Worm (Caenorhabditis elegans): ENCODE results near the gene Y82E9BL.12.

Gene Y82E9BL.12

DNA sequence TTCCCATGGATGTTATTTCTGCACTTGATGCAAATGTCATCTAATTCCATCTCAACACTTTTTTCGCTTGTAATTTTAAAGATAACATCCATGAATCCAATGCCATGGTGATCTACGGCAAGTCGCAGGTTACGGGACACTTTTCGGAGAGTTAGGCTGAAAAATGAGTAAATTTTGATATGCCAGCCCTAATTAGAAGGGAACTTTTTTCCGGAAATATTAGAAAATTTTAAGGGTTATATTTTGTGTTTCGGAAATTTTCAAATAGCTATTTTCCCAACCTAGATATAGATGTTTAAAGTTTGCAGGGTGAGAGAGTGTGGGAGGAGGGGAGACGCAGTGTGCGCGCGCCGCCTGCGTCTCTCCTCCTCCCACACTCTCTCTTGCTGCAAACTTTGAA is 1.7 kb upstream of the Y82E9BL.12 start:
- TF ChIP-seq unc-62 (GFP tag; optimal IDR thresholded peaks at IDR 0.05): no peak

DNA sequence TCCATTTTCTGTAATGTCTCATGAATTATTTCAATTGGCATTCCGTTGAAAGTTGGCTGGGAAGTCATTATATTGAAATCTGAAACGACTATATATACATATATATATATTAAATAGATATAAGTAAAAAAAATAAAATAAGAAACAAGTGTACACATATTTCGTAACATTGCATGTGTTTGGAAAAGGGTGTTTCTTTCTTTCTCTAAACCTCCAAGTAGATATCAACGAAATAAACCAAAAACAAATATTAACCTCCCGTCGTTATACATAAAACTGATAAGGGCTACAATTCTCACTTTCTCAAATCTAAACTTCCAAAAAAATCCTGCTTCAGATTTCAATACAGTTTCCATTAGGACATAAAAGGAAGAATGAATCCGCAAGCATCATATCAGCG is 778 bp upstream of the Y82E9BL.12 start, which contains the start of gene fbxa-79:
Gene fbxa-79 (minus strand): TSS at position 86 of the 400 bp plus-strand sequence.
- TF ChIP-seq unc-62 (GFP tag; optimal IDR thresholded peaks at IDR 0.05): no peak

DNA sequence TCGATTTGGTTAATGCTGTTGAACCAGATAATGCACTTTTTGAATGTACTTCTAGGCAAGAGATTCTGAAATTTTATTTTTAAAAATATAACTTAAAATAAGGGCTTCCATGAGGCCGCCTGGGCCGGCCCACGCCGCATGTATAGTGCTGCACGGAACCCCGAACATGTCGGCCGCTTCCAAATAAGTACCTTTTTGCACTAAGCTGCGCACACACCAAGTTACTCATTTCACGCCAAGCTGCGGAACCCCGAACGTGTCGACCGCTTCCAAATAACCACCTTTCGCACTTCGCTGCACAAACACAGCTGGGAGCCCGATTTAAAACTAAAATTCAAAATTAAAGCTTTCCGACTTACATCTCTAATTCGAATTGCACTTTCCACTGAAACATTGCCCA is 2.4 kb downstream of the Y82E9BL.12 start:
- no peak for TF ChIP-seq unc-62 (GFP tag; optimal IDR thresholded peaks at IDR 0.05)

DNA sequence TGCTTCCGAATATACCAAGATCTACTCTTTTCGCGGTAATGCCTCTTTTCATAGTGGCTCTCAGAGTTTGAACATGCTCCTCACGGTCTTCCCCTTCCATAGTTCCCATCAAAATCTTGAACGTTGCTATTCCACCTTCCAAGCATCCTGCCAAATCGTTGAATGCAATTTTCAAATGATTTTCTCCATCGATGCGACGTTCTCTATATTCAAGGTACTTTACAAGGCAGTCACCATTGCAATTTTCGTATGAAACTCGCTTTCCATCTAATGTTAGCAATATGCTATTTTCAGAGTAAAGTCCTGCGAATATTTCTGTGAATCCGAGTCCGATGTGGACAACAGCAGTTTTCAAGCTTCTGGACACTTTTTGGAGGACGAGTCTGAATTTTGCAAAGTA is 5.3 kb downstream of the Y82E9BL.12 start:
- no peak for TF ChIP-seq unc-62 (GFP tag; optimal IDR thresholded peaks at IDR 0.05)

DNA sequence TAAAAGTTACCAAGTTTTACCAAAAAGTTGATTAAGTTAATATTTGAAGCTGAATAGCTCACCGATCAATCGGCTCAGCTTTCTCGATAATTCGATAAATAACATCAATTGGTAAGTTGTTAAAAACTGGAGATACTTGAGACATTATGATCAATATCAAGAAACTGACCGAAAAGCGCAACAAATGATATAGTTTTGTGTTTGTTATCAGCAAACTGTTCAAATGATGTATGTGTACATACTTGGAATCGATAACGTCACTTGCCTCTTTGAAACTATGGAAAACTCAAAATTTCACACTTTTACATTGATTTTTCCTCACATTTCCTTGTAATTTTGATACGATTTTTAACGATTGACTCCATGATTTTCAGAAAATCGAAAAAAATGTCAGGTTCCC is 6.1 kb downstream of the Y82E9BL.12 start, which contains the start of the genes fbxa-80 and fbxa-19:
Gene fbxa-80 (minus strand): TSS at position 173 of the 400 bp plus-strand sequence.
Gene fbxa-19 (plus strand): TSS at position 364 of the 400 bp plus-strand sequence.
- TF ChIP-seq unc-62 (GFP tag; optimal IDR thresholded peaks at IDR 0.05): no peak

DNA sequence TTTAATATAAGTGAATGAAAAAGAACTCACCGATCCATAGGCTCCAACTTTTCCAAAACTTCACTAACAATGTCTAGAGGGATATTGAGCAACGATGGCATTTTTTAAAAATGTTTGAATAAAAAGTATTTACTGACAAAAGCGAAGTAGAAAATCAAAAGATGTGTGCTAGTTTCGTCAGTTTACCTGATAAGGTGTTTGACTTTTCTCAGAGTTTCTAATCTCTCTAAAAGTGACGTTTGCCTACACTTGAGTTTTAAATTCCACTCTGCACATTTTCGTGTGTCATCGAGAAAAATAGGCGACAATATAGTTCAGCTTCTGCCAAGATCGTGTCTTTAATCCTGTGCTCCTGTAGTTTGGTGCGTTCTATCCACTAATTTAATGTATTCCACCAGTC is 12.6 kb downstream of the Y82E9BL.12 start, which contains the start of gene fbxa-15:
Gene fbxa-15 (minus strand): TSS at position 101 of the 400 bp plus-strand sequence.
- TF ChIP-seq unc-62 (GFP tag; optimal IDR thresholded peaks at IDR 0.05): no peak

DNA sequence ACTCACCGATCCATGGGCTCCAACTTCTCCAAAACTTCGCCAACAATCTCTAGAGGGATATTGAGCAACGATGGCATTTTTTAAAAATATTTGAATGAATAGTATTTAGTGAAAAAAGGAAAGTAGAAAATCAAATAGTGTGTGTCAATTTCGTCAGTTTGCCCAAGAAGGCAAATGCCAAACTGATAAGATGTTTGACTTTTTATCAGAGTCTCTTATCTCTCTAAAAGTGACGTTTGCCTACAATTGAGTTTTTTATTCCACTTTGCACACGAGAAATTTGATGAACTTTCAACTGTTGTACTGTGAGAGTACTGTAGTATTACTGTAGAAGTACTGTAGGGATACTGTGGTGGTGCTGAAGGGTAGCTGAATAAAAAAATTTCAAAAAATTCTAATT is 14.6 kb downstream of the Y82E9BL.12 start:
- TF ChIP-seq unc-62 (GFP tag; optimal IDR thresholded peaks at IDR 0.05): no peak

DNA sequence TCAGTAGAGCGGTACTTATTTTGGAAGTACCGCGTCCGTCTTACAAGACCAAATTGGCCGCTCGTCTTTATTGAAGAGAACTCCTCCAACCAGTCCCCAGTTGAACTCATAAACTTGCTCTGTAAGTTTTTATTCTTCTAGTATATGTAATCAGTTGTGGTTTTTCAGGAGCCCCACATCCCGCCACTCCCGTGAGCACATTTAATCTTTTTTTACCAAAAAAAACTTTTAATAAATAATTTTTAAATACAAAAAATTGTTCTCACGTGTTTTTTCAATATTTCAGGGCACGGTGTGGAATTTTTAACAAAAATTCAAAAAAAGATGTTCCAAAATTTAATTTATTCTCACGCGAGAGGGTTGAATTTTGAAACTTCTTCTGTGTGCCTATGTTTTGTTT is 15.5 kb downstream of the Y82E9BL.12 start, which contains the start of gene fbxa-14:
Gene fbxa-14 (minus strand): TSS at position 101 of the 400 bp plus-strand sequence.
- TF ChIP-seq unc-62 (GFP tag; optimal IDR thresholded peaks at IDR 0.05): no peak

DNA sequence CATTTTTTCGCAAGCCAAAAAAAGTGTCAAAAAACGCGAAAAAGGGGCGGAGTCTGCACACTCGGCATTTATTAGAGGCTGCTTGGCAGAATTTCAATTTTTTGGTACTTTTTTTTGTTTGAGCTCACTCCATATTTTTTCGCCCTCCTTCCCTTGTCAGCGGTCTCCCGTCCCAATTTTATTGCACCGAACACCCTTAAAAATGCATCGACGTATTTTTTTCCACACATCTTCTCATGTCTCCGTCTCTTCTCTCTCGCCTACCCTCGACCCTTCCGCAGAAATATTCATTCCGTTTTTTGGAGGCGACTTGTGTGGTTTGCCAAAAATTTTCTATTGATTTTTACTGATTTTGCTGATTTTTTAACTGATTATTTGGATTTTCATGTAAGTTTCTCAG is 17.5 kb downstream of the Y82E9BL.12 start, which contains the start of gene Y82E9BL.18:
Gene Y82E9BL.18 (plus strand): TSS at position 301 of the 400 bp plus-strand sequence.
- TF ChIP-seq unc-62 (GFP tag; optimal IDR thresholded peaks at IDR 0.05): no peak

DNA sequence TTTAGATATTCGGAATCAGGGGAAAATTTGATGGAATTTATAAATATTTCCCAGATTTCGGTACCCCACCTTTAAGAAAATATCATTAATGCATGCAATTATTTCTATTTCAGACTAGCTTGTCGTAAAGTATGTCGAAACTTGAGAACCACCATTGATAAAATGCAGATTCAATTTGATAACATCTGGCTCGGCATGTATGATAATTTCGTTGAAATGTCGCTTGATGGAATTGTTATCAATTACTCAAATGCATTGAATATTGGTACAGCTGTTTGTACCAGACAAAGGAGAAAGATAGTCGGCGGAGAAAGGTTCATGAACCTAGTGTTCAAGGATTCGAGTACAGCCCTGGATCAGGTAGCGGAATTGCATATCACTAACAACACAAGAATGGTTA is 22.9 kb downstream of the Y82E9BL.12 start, which contains the start of gene Y82E9BL.19:
Gene Y82E9BL.19 (plus strand): TSS at position 123 of the 400 bp plus-strand sequence.
- no peak for TF ChIP-seq unc-62 (GFP tag; optimal IDR thresholded peaks at IDR 0.05)

DNA sequence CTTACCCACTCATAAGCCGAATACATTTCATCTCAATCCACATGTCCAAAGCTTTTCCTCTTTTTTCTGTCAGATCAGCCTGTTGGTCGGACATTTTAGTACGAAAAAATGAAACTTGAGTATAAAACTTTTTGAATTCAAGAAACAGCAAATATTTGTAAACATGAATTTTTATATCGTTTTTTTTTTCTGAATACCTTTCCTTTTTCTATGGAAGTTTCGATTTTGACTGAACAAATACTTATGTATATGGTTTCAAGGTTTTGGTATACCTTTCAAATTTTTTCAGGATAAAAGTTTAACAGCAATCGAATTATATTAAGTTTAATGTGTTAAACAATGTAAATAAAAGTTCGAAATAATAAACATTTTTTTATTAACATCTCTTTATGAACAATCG is 31.3 kb downstream of the Y82E9BL.12 start, which contains the start of gene fbxa-5:
Gene fbxa-5 (minus strand): TSS at position 101 of the 400 bp plus-strand sequence.
- TF ChIP-seq unc-62 (GFP tag; optimal IDR thresholded peaks at IDR 0.05): no peak

DNA sequence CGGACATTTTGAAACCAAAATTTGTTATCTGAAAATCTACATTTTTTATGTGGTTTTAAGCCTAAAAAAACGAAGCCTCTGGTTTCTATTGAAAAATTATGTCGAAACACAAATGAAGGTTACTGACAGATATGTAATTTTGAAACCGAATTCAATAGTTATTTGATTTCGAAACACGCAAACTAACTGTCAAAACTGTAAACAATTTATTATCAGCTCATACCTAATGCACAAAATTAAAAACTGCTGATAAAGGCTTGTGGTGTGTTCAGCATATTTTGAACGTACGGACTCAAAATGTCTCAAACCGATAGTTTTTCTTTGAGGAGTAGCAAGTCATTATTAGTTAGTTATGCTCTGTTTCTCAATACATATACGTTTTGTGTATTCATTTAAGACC is 33.5 kb downstream of the Y82E9BL.12 start, which contains the start of gene fbxa-26:
Gene fbxa-26 (minus strand): TSS at position 35 of the 400 bp plus-strand sequence.
- TF ChIP-seq unc-62 (GFP tag; optimal IDR thresholded peaks at IDR 0.05): no peak

DNA sequence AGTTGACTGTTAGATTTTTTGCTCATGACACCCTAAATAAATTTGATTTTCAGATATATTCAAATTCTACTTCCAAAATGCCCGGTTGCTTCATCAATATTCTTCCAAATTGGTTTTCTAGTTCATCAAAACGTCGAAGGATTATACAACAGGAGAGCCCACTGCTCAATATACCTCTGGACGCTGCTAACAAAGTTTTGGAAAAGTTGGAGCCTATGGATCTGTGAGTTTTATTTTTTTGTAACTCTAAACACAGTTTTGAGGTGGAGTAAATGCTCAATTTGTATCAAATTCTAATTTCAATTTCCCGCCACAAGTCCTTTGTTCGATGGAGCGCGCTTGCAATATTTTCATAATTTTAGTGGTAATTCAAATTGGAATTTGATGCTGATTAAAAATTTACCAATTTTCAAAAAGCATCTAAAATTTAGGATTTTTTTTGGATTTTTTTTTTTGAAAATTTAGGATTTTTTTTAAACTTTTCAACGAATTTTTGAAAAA is 34.0 kb downstream of the Y82E9BL.12 start, which contains the start of gene fbxa-27:
Gene fbxa-27 (plus strand): TSS at position 51 of the 501 bp plus-strand sequence.
- no peak for TF ChIP-seq unc-62 (GFP tag; optimal IDR thresholded peaks at IDR 0.05)

DNA sequence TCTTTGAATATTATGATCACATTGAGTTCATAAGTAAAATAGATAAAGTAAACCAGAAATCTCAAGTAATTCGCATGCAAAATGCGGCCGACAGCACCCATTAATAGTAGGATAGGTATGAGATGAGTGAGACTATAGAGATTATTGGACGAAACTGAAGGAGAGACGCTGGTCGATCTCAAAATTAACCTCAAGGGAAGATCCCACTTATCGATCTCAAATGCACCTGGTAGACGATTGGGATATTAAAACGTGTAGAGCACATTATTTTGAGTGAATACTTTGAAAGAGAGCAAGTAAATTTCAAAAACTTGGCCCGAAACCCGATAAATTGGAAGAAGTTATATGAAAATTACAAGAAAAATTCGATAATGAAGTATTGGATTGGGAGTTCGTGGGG is 36.7 kb downstream of the Y82E9BL.12 start, which contains the start of gene Y82E9BL.6:
Gene Y82E9BL.6 (minus strand): TSS at position 101 of the 400 bp plus-strand sequence.
- no peak for TF ChIP-seq unc-62 (GFP tag; optimal IDR thresholded peaks at IDR 0.05)

DNA sequence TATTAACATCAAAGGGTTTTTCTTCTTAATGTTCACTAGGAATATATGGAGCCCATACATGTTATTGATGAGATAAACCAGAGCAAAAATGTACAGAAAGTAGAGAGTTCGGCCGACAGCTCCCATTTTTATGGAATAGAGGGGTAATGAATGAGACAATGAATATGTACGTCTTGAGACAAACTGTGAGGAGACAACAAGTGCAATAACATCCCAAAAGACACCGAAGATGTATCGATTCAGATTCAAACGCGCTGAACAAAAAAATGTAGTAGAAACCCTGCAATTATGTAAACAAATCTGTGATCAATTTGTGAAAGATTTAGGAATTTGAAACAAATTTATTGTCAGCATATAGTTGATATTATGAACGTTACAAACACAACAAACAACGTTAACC is 38.0 kb downstream of the Y82E9BL.12 start:
- TF ChIP-seq unc-62 (GFP tag; optimal IDR thresholded peaks at IDR 0.05): no peak

DNA sequence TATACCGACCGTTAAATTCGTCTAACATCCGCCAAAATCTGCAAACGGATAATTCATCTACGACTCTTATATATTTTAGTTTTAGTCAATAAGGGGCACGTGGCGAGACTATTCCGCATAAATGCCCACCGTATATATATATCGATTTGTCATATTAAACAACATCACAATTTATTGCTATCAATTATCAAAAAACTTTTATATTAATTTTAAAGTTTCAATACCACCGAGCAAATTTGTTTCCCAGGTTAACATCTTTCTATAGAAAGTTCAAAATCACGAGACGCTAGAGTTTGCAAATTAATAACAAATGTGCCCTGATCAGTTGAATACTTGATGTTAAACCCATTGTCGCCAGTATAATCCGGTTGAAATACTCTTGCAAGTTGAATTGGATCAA is 38.6 kb downstream of the Y82E9BL.12 start, which contains the start of gene Y82E9BL.5:
Gene Y82E9BL.5 (minus strand): TSS at position 101 of the 400 bp plus-strand sequence.
- no peak for TF ChIP-seq unc-62 (GFP tag; optimal IDR thresholded peaks at IDR 0.05)

DNA sequence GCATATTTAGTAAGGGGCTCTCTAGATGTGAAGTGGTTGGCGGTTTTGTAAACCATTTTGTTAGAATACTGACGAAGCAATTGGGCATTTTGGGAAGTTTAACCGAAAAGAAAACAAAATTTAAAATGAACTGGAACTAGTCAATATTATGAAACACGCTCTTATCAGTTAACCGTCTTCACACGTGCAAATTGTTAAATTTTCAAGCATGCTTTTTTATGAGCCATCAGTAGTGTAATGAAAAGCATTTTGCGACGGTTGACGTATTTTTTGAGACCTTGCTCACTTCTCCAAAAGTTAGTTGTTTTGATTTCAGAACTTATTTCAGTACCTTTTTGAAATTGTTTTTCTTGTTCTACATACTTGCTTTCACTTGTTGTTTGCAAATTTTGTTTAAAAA is 40.3 kb downstream of the Y82E9BL.12 start, which contains the start of gene fbxa-25:
Gene fbxa-25 (minus strand): TSS at position 138 of the 400 bp plus-strand sequence.
- no peak for TF ChIP-seq unc-62 (GFP tag; optimal IDR thresholded peaks at IDR 0.05)
